Worm (Caenorhabditis elegans) whole organism, late embryonic: Measurements from ENCODE around the gene F58G11.4.

ENCODE experiments used
- ceh-31 ChIP-seq: sonication (generic microtip); optimal IDR thresholded peaks from 2 replicates; lab custom pipeline; 2016; ENCODE audit warnings: missing genetic modification characterization, missing compliant biosample characterization
- ceh-6 ChIP-seq: fragments of 200-800 bp; sonication (Bioruptor generic); optimal IDR thresholded peaks from 2 replicates; lab custom pipeline; 2018; ENCODE audit warnings: mild to moderate bottlenecking, missing genetic modification characterization, missing compliant biosample characterization
- hlh-30 ChIP-seq: sonication (generic microtip); optimal IDR thresholded peaks from 2 replicates; lab custom pipeline; 2017; ENCODE audit warnings: antibody characterized with exemption, missing genetic modification characterization, missing compliant biosample characterization; ENCODE audit not compliant: insufficient read depth
- lin-11 ChIP-seq: fragments of 200-800 bp; sonication (Bioruptor generic); optimal IDR thresholded peaks from 2 replicates; lab custom pipeline; 2018; ENCODE audit warnings: mild to moderate bottlenecking, missing genetic modification characterization, missing compliant biosample characterization
- pqm-1 ChIP-seq: sonication (generic microtip); optimal IDR thresholded peaks from 2 replicates; lab custom pipeline; 2016; ENCODE audit warnings: missing genetic modification characterization, missing compliant biosample characterization
- rnt-1 ChIP-seq: sonication (generic microtip); optimal IDR thresholded peaks from 2 replicates; lab custom pipeline; 2016; ENCODE audit warnings: missing genetic modification characterization, missing compliant biosample characterization

DNA sequence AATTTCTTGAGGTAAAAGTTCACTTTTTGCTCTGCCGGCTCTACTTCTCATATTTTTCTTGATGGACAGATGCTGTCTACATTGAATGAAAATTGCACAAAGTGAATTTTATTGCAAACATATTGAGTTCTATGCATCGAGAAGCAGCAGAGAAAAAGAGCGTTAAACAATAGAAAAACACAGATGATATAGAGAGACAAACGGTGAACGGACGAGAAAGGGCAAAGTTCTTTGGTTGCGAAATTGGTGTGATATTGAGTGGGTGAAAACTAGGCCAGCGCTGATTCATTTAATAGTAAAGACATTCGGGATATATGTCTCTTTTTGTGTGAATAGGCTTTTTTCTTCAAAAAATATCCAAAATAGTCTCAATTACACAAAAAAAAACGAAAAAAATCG, 18.0 kb upstream of the F58G11.4 start:
- TF ChIP-seq ceh-31 (no peak), hlh-30 (tag; lab: Kevin White, UChicago) (no peak), ceh-6 (GFP tag; lab: Kevin White, UChicago) (no peak), pqm-1 (tag; lab: Kevin White, UChicago) (no peak), rnt-1 (no peak), lin-11 (tag; lab: Kevin White, UChicago) (no peak)
